Fruit fly (Drosophila melanogaster): ENCODE data around the gene Klp3A.

Gene Klp3A

dm6 chrX:2648959-2649358 lies 45.1 kb upstream of the Klp3A start:
- TF ChIP-seq ss (GFP tag; optimal IDR thresholded peaks at IDR 0.05) (peak in 1 of 2 experiments; percentile 41), CG34406 (GFP tag; optimal IDR thresholded peaks at IDR 0.05) (no peak), CG6854 (GFP tag; optimal IDR thresholded peaks at IDR 0.05) (peak; percentile 52), Eip78C (GFP tag) (peak; percentile 26), CG3919 (GFP tag; optimal IDR thresholded peaks at IDR 0.05) (no peak), fkh (GFP tag; optimal IDR thresholded peaks at IDR 0.05) (peak; percentile 24), Eip93F (GFP tag; optimal IDR thresholded peaks at IDR 0.05) (no peak), Met (GFP tag; optimal IDR thresholded peaks at IDR 0.05) (peak; percentile 14), dsx (GFP tag; optimal IDR thresholded peaks at IDR 0.05; ENCODE audit: poor library complexity, severe bottlenecking) (peak; percentile 53), CG6163 (GFP tag; IDR thresholded peaks at IDR 0.05) (peak; percentile 29; the same call in 1 of the 3 replicates), CG4318 (GFP tag; optimal IDR thresholded peaks at IDR 0.05) (no peak), svp (GFP tag) (peak; percentile 77)

dm6 chrX:2647950-2648613 lies 44.2 kb upstream of the Klp3A start:
- TF ChIP-seq CG6854 (GFP tag; optimal IDR thresholded peaks at IDR 0.05) (peak; percentile 0), net (GFP tag; optimal IDR thresholded peaks at IDR 0.05) (no peak), Hr38 (GFP tag; optimal IDR thresholded peaks at IDR 0.05) (no peak), CG7368 (GFP tag; optimal IDR thresholded peaks at IDR 0.05) (peak; percentile 52), dac (GFP tag; optimal IDR thresholded peaks at IDR 0.05) (peak; percentile 66), CG3032 (tag; optimal IDR thresholded peaks at IDR 0.05) (peak; percentile 50), lz (GFP tag; optimal IDR thresholded peaks at IDR 0.05) (peak; percentile 66), CG11294 (GFP tag; IDR thresholded peaks at IDR 0.05) (peak; percentile 43; the same call in 1 of the 2 replicates), Hr39 (GFP tag; optimal IDR thresholded peaks at IDR 0.05) (peak; percentile 81), CG34406 (GFP tag; optimal IDR thresholded peaks at IDR 0.05) (peak; percentile 18), CG3919 (GFP tag; optimal IDR thresholded peaks at IDR 0.05) (peak; percentile 46), CG15336 (GFP tag; IDR thresholded peaks at IDR 0.05) (peak; percentile 83), topi (GFP tag; optimal IDR thresholded peaks at IDR 0.05) (peak; percentile 64), CG11902 (GFP tag; optimal IDR thresholded peaks at IDR 0.05) (peak; percentile 37), pdm3 (GFP tag; optimal IDR thresholded peaks at IDR 0.05) (peak; percentile 57), Ets96B (tag; optimal IDR thresholded peaks at IDR 0.05) (peak; percentile 27), CG8119 (GFP tag; IDR thresholded peaks at IDR 0.05) (peak; percentile 54), Sox102F (GFP tag; optimal IDR thresholded peaks at IDR 0.05) (peak; percentile 49), Eip93F (GFP tag; optimal IDR thresholded peaks at IDR 0.05) (peak; percentile 66), CG6163 (GFP tag; IDR thresholded peaks at IDR 0.05) (peak; percentile 15), achi (GFP tag; optimal IDR thresholded peaks at IDR 0.05) (peak; percentile 52), Eip75B (GFP tag; optimal IDR thresholded peaks at IDR 0.05) (peak; percentile 26), Sox14 (GFP tag; optimal IDR thresholded peaks at IDR 0.05) (peak; percentile 50), OdsH (GFP tag; optimal IDR thresholded peaks at IDR 0.05) (peak; percentile 60), fd59A (GFP tag; optimal IDR thresholded peaks at IDR 0.05) (peak; percentile 30), Lpt (GFP tag; optimal IDR thresholded peaks at IDR 0.05) (peak; percentile 14), CG16779 (tag; optimal IDR thresholded peaks at IDR 0.05) (peak; percentile 11), fkh (GFP tag; optimal IDR thresholded peaks at IDR 0.05) (no peak), esn (GFP tag; optimal IDR thresholded peaks at IDR 0.05) (peak; percentile 15), CG6792 (GFP tag; optimal IDR thresholded peaks at IDR 0.05) (peak; percentile 16), CG9139 (GFP tag; optimal IDR thresholded peaks at IDR 0.05) (no peak), Gug (GFP tag; IDR thresholded peaks at IDR 0.05) (peak; percentile 73), CG4318 (GFP tag; optimal IDR thresholded peaks at IDR 0.05) (no peak), ss (GFP tag; optimal IDR thresholded peaks at IDR 0.05) (peak; percentile 19 to 57), CG10631 (GFP tag; optimal IDR thresholded peaks at IDR 0.05) (peak; percentile 21), CG11762 (GFP tag; optimal IDR thresholded peaks at IDR 0.05; ENCODE audit: insufficient read depth) (no peak), svp (GFP tag) (peak; percentile 61), CG6808 (GFP tag; optimal IDR thresholded peaks at IDR 0.05) (peak; percentile 16), Blimp-1 (GFP tag; optimal IDR thresholded peaks at IDR 0.05) (peak; percentile 24), CG1621 (tag; optimal IDR thresholded peaks at IDR 0.05) (peak; percentile 44), CG10669 (GFP tag; optimal IDR thresholded peaks at IDR 0.05) (peak; percentile 43), acj6 (GFP tag; optimal IDR thresholded peaks at IDR 0.05) (peak; percentile 60), CG8632 (GFP tag; optimal IDR thresholded peaks at IDR 0.05) (peak; percentile 37), Met (GFP tag; optimal IDR thresholded peaks at IDR 0.05) (peak; percentile 71), spab (GFP tag; optimal IDR thresholded peaks at IDR 0.05) (no peak)

Data from whole organism, prepupa.